Worm (Caenorhabditis elegans): ENCODE measurements around the gene F23H11.4.

Gene F23H11.4

DNA sequence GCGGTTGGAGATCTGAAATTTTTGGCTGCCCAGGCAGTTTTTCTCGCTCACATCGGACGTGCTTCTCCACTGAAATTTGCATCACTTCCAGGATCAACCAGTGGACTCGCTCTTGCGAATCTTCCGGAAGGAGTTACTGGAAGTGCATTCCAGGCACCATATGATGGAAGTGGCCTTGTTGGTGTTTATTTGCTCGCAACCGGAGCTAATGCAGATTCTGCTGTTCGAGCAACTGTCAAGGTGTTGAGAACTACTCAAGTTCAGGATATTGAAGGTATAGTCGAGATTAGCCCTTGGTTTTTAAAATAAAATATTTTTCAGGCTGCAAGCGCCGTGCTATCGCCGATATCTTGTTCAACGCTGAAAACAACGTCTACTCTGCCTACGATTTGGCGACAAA is 26.5 kb downstream of the F23H11.4 start:
- TF ChIP-seq cebp-2 (GFP tag; IDR thresholded peaks at IDR 0.05) (no peak), die-1 (tag; optimal IDR thresholded peaks at IDR 0.05) (no peak), mcd-1 (GFP tag; IDR thresholded peaks at IDR 0.05) (no peak), unc-62 (GFP tag; optimal IDR thresholded peaks at IDR 0.05) (no peak), attf-6 (GFP tag; IDR thresholded peaks at IDR 0.05) (0 out of 2 replicates have a peak, but pooled peaks have one; percentile 49), tlf-1 (GFP tag; optimal IDR thresholded peaks at IDR 0.05) (no peak), ztf-3 (GFP tag; optimal IDR thresholded peaks at IDR 0.05) (no peak), atf-7 (tag; optimal IDR thresholded peaks at IDR 0.05) (no peak), tbx-9 (tag; optimal IDR thresholded peaks at IDR 0.05; ENCODE audit: borderline replicate concordance) (no peak), D2030.7 (GFP tag; IDR thresholded peaks at IDR 0.05) (no peak), nfyb-1 (GFP tag; IDR thresholded peaks at IDR 0.05) (peak; percentile 54; the same call in 1 of the 2 replicates), nhr-27 (tag; optimal IDR thresholded peaks at IDR 0.05) (no peak), nhr-80 (tag; optimal IDR thresholded peaks at IDR 0.05) (no peak), ztf-22 (GFP tag; optimal IDR thresholded peaks at IDR 0.05) (no peak), C06A6.2 (GFP tag; conservative IDR thresholded peaks at IDR 0.05) (no peak), Y53F4B.3 (GFP tag; IDR thresholded peaks at IDR 0.05) (no peak), Y95B8A.8 (GFP tag; IDR thresholded peaks at IDR 0.05) (no peak), ztf-18 (tag; optimal IDR thresholded peaks at IDR 0.05) (no peak), ekl-4 (GFP tag; IDR thresholded peaks at IDR 0.05) (peak; percentile 46; the same call in 1 of the 2 replicates), hsf-1 (GFP tag; IDR thresholded peaks at IDR 0.05) (0 out of 2 replicates have a peak, but pooled peaks have one; percentile 13), somi-1 (GFP tag; optimal IDR thresholded peaks at IDR 0.05) (no peak), F49E8.2 (tag; optimal IDR thresholded peaks at IDR 0.05; ENCODE audit: insufficient read depth) (no peak), hlh-26 (GFP tag; conservative IDR thresholded peaks at IDR 0.05) (no peak), athp-1 (tag; optimal IDR thresholded peaks at IDR 0.05) (no peak), snpc-3.4 (tag; optimal IDR thresholded peaks at IDR 0.05) (no peak), snpc-4 (GFP tag; optimal IDR thresholded peaks at IDR 0.05) (no peak), snpc-4 (tag; optimal IDR thresholded peaks at IDR 0.05) (no peak)

- TF ChIP-seq gei-17 (GFP tag; optimal IDR thresholded peaks at IDR 0.05) (no peak), die-1 (tag; optimal IDR thresholded peaks at IDR 0.05) (no peak), lir-1 (GFP tag; conservative IDR thresholded peaks at IDR 0.05) (no peak), hmg-1.2 (GFP tag; IDR thresholded peaks at IDR 0.05) (no peak), C17E4.6 (GFP tag; IDR thresholded peaks at IDR 0.05) (no peak), aptf-3 (GFP tag; IDR thresholded peaks at IDR 0.05) (no peak), sptf-2 (GFP tag; optimal IDR thresholded peaks at IDR 0.05) (no peak), dox-1 (GFP tag; IDR thresholded peaks at IDR 0.05) (no peak), tbx-9 (tag; optimal IDR thresholded peaks at IDR 0.05; ENCODE audit: borderline replicate concordance) (no peak), ets-4 (GFP tag; optimal IDR thresholded peaks at IDR 0.05) (no peak), pha-4 (tag; optimal IDR thresholded peaks at IDR 0.05) (no peak), F49E8.2 (tag; optimal IDR thresholded peaks at IDR 0.05; ENCODE audit: insufficient read depth) (no peak), C06A6.2 (GFP tag; conservative IDR thresholded peaks at IDR 0.05) (no peak), snpc-4 (GFP tag; optimal IDR thresholded peaks at IDR 0.05) (no peak), snpc-4 (tag; optimal IDR thresholded peaks at IDR 0.05) (no peak), Y53G8AR.9 (GFP tag; conservative IDR thresholded peaks at IDR 0.05) (no peak), ztf-26 (tag; optimal IDR thresholded peaks at IDR 0.05) (no peak)
Observed at ce11 chrIII:879634-880033, 27.7 kb downstream of the F23H11.4 start, which contains the start of the genes T24C4.5 and ucr-2.3. Gene T24C4.5 (minus strand): TSS chrIII:879734. Gene ucr-2.3 (plus strand): TSS chrIII:879860.
